Fruit fly (Drosophila melanogaster) whole organism, embryonic: Measurements from ENCODE around the gene CG15152.

Experiments used
- Antp ChIP-seq: fragments of 200-800 bp; sonication (Bioruptor generic); optimal IDR thresholded peaks from 3 replicates; lab custom pipeline; 2016; ENCODE audit warnings: missing biosample characterization, missing genetic modification characterization
- B-H1 ChIP-seq: fragments of 200-800 bp; sonication (Bioruptor generic); IDR thresholded peaks from 3 replicates; pipeline ENCODE4 v1.3.6; 2022; ENCODE audit warnings: missing biosample characterization, missing genetic modification characterization
- CG10654 ChIP-seq: fragments of 200-800 bp; sonication (Bioruptor generic); optimal IDR thresholded peaks from 2 replicates; lab custom pipeline; 2016; ENCODE audit warnings: missing biosample characterization, missing genetic modification characterization
- CG12219 ChIP-seq: fragments of 200-800 bp; sonication (Bioruptor generic); optimal IDR thresholded peaks from 3 replicates; lab custom pipeline; 2018; ENCODE audit warnings: missing biosample characterization, mild to moderate bottlenecking, missing genetic modification characterization
- CG1233 ChIP-seq: fragments of 200-800 bp; sonication (Bioruptor generic); optimal IDR thresholded peaks from 4 replicates; lab custom pipeline; 2018; ENCODE audit warnings: missing biosample characterization, mild to moderate bottlenecking, missing genetic modification characterization
- CG12769 ChIP-seq: fragments of 200-800 bp; sonication (Bioruptor generic); optimal IDR thresholded peaks from 2 replicates; lab custom pipeline; 2019; ENCODE audit warnings: missing biosample characterization, mild to moderate bottlenecking, missing genetic modification characterization, moderate library complexity
- CG13624 ChIP-seq: fragments of 200-800 bp; sonication (Bioruptor generic); optimal IDR thresholded peaks from 2 replicates; lab custom pipeline; 2016; ENCODE audit warnings: missing biosample characterization, missing genetic modification characterization
- CG14667 ChIP-seq: fragments of 200-800 bp; sonication (Bioruptor generic); IDR thresholded peaks from 2 replicates; pipeline ENCODE4 v1.3.6; 2022; ENCODE audit warnings: missing biosample characterization, missing genetic modification characterization
- CG18599 ChIP-seq: fragments of 200-800 bp; sonication (Bioruptor generic); optimal IDR thresholded peaks from 3 replicates; lab custom pipeline; 2017; ENCODE audit warnings: missing biosample characterization, missing genetic modification characterization, mild to moderate bottlenecking, moderate library complexity, missing genetic modification reagents
- CG2678 ChIP-seq: fragments of 200-800 bp; sonication (Bioruptor generic); optimal IDR thresholded peaks from 3 replicates; lab custom pipeline; 2019; ENCODE audit warnings: missing biosample characterization, mild to moderate bottlenecking, missing genetic modification characterization, moderate library complexity
- CG2712 ChIP-seq: fragments of 200-800 bp; optimal IDR thresholded peaks from 3 replicates; lab custom pipeline; 2019; ENCODE audit warnings: missing biosample characterization, mild to moderate bottlenecking, missing genetic modification characterization, moderate library complexity
- CG3163 ChIP-seq: fragments of 200-800 bp; sonication (Bioruptor generic); optimal IDR thresholded peaks from 3 replicates; lab custom pipeline; 2016; ENCODE audit warnings: missing biosample characterization, missing genetic modification characterization
- CG32767 ChIP-seq: fragments of 200-800 bp; sonication (Bioruptor generic); IDR thresholded peaks from 2 replicates; pipeline ENCODE4 v1.3.6; 2022; ENCODE audit warnings: missing biosample characterization, missing genetic modification characterization
- CG33557 ChIP-seq: fragments of 200-800 bp; sonication (Bioruptor generic); optimal IDR thresholded peaks from 2 replicates; lab custom pipeline; 2019; ENCODE audit warnings: missing biosample characterization, mild to moderate bottlenecking, missing genetic modification characterization, moderate library complexity
- CG34422 ChIP-seq: fragments of 200-800 bp; sonication (Bioruptor generic); IDR thresholded peaks from 3 replicates; pipeline ENCODE4 v1.3.6; 2022; ENCODE audit warnings: missing biosample characterization, missing genetic modification characterization
- CG4854 ChIP-seq: fragments of 200-800 bp; sonication (Bioruptor generic); optimal IDR thresholded peaks from 2 replicates; lab custom pipeline; 2016; ENCODE audit warnings: missing biosample characterization, missing genetic modification characterization, inconsistent platforms
- CG5953 ChIP-seq: fragments of 200-800 bp; sonication (Bioruptor generic); IDR thresholded peaks from 2 replicates; pipeline ENCODE4 v1.3.6; 2022; ENCODE audit warnings: missing biosample characterization, missing genetic modification characterization
- CG6654 ChIP-seq: fragments of 200-800 bp; sonication (Bioruptor generic); optimal IDR thresholded peaks from 2 replicates; lab custom pipeline; 2017; ENCODE audit warnings: missing biosample characterization, mild to moderate bottlenecking, missing genetic modification characterization
- CG7271 ChIP-seq: fragments of 200-800 bp; sonication (Bioruptor generic); optimal IDR thresholded peaks from 2 replicates; lab custom pipeline; 2018; ENCODE audit warnings: missing biosample characterization, mild to moderate bottlenecking, missing genetic modification characterization, moderate library complexity
- CG7556 ChIP-seq: fragments of 200-800 bp; sonication (Bioruptor generic); optimal IDR thresholded peaks from 2 replicates; lab custom pipeline; 2017; ENCODE audit warnings: missing biosample characterization, mild to moderate bottlenecking, missing genetic modification characterization
- CG7963 ChIP-seq: fragments of 200-800 bp; sonication (Bioruptor generic); IDR thresholded peaks from 3 replicates; pipeline ENCODE4 v1.3.6; 2022; ENCODE audit warnings: missing biosample characterization, missing genetic modification characterization; ENCODE audit not compliant: partially characterized antibody
- CG8359 ChIP-seq: fragments of 200-800 bp; sonication (Bioruptor generic); optimal IDR thresholded peaks from 2 replicates; lab custom pipeline; 2017; ENCODE audit warnings: missing biosample characterization, mild to moderate bottlenecking, missing genetic modification characterization, borderline replicate concordance
- CG8765 ChIP-seq: fragments of 200-800 bp; sonication (Bioruptor generic); IDR thresholded peaks from 2 replicates; pipeline ENCODE4 v1.3.6; 2022; ENCODE audit warnings: missing biosample characterization, missing genetic modification characterization
- CG9437 ChIP-seq: fragments of 200-800 bp; sonication (Bioruptor generic); optimal IDR thresholded peaks from 2 replicates; lab custom pipeline; 2018; ENCODE audit warnings: missing biosample characterization, mild to moderate bottlenecking, missing genetic modification characterization
- CG9932 ChIP-seq: fragments of 200-800 bp; sonication (Bioruptor generic); IDR thresholded peaks from 2 replicates; pipeline ENCODE4 v1.3.6; 2022; ENCODE audit warnings: missing biosample characterization, missing genetic modification characterization
- D19A ChIP-seq: fragments of 200-800 bp; optimal IDR thresholded peaks from 3 replicates; lab custom pipeline; 2019; ENCODE audit warnings: missing biosample characterization, mild to moderate bottlenecking, missing genetic modification characterization, moderate library complexity
- Dad ChIP-seq: fragments of 200-800 bp; sonication (Bioruptor generic); optimal IDR thresholded peaks from 3 replicates; lab custom pipeline; 2016; ENCODE audit warnings: missing biosample characterization, missing genetic modification characterization
- Eip74EF ChIP-seq, 2 experiments: fragments of 200-800 bp in 1 of 2; fragments of >200 bp in 1 of 2; sonication (Bioruptor generic) in 1 of 2; optimal IDR thresholded peaks; 2 replicates each; lab custom pipeline; 2017 to 2019; ENCODE audit warnings: missing biosample characterization in 2 of 2, missing genetic modification characterization in 2 of 2, mild to moderate bottlenecking in 1 of 2, moderate library complexity in 1 of 2
- Hey ChIP-seq: fragments of 200-800 bp; sonication (Bioruptor generic); optimal IDR thresholded peaks from 3 replicates; lab custom pipeline; 2018; ENCODE audit warnings: missing biosample characterization, mild to moderate bottlenecking, missing genetic modification characterization
- Lhr ChIP-seq: fragments of 200-800 bp; sonication (Bioruptor generic); optimal IDR thresholded peaks from 3 replicates; lab custom pipeline; 2017; ENCODE audit warnings: mild to moderate bottlenecking, missing biosample characterization, missing genetic modification reagents, missing genetic modification characterization
- Meics ChIP-seq: fragments of 200-800 bp; sonication (Bioruptor generic); optimal IDR thresholded peaks from 2 replicates; lab custom pipeline; 2017; ENCODE audit warnings: missing biosample characterization, mild to moderate bottlenecking, missing genetic modification characterization
- Ptx1 ChIP-seq: fragments of 200-800 bp; sonication (Bioruptor generic); IDR thresholded peaks from 2 replicates; pipeline ENCODE4 v1.3.6; 2022; ENCODE audit warnings: missing biosample characterization, missing genetic modification characterization
- YL-1 ChIP-seq: fragments of 200-800 bp; sonication (Bioruptor generic); optimal IDR thresholded peaks from 3 replicates; lab custom pipeline; 2017; ENCODE audit warnings: missing biosample characterization, mild to moderate bottlenecking, missing genetic modification characterization
- cas ChIP-seq: fragments of 200-800 bp; sonication (Bioruptor generic); IDR thresholded peaks from 2 replicates; pipeline ENCODE4 v1.3.6; 2022; ENCODE audit warnings: missing biosample characterization, missing genetic modification characterization
- cato ChIP-seq: fragments of 200-800 bp; sonication (Bioruptor generic); optimal IDR thresholded peaks from 2 replicates; lab custom pipeline; 2016; ENCODE audit warnings: missing biosample characterization, missing genetic modification characterization, borderline replicate concordance
- ewg ChIP-seq: fragments of 200-800 bp; sonication (Bioruptor generic); optimal IDR thresholded peaks from 3 replicates; lab custom pipeline; 2017; ENCODE audit warnings: mild to moderate bottlenecking, missing biosample characterization, missing genetic modification reagents, missing genetic modification characterization
- grn ChIP-seq: fragments of 200-800 bp; sonication (Bioruptor generic); optimal IDR thresholded peaks from 3 replicates; lab custom pipeline; 2017; ENCODE audit warnings: missing biosample characterization, missing genetic modification characterization
- inv ChIP-seq: fragments of 200-800 bp; sonication (Bioruptor generic); IDR thresholded peaks from 2 replicates; pipeline ENCODE4 v1.3.6; 2022; ENCODE audit warnings: missing biosample characterization, missing genetic modification characterization; ENCODE audit not compliant: partially characterized antibody
- klu ChIP-seq: fragments of 200-800 bp; sonication (Bioruptor generic); IDR thresholded peaks from 2 replicates; pipeline ENCODE4 v1.3.6; 2022; ENCODE audit warnings: missing biosample characterization, missing genetic modification characterization
- lmd ChIP-seq: fragments of 200-800 bp; sonication (Bioruptor generic); IDR thresholded peaks from 2 replicates; pipeline ENCODE4 v1.3.6; 2022; ENCODE audit warnings: missing biosample characterization, missing genetic modification characterization
- otp ChIP-seq: fragments of 200-800 bp; sonication (Bioruptor generic); IDR thresholded peaks from 3 replicates; pipeline ENCODE4, ENCODE4 v1.3.6; 2022; ENCODE audit warnings: missing biosample characterization, missing genetic modification characterization
- repo ChIP-seq: fragments of 200-800 bp; sonication (Bioruptor generic); optimal IDR thresholded peaks from 2 replicates; lab custom pipeline; 2016; ENCODE audit warnings: missing biosample characterization, missing genetic modification characterization
- scrt ChIP-seq: fragments of 200-800 bp; sonication (Bioruptor generic); optimal IDR thresholded peaks from 2 replicates; lab custom pipeline; 2018; ENCODE audit warnings: missing biosample characterization, mild to moderate bottlenecking, missing genetic modification characterization, moderate library complexity
- slbo ChIP-seq: fragments of 200-800 bp; sonication (Bioruptor generic); IDR thresholded peaks from 2 replicates; pipeline ENCODE4 v1.3.6; 2022; ENCODE audit warnings: missing biosample characterization, missing genetic modification characterization
- sr ChIP-seq: fragments of 200-800 bp; sonication (Bioruptor generic); IDR thresholded peaks from 3 replicates; pipeline ENCODE4 v1.3.6; 2022; ENCODE audit warnings: missing biosample characterization, missing genetic modification characterization
- toy ChIP-seq: fragments of 200-800 bp; sonication (Bioruptor generic); IDR thresholded peaks from 2 replicates; pipeline ENCODE4 v1.3.6; 2022; ENCODE audit warnings: missing biosample characterization, missing genetic modification characterization
- trh ChIP-seq: fragments of 200-800 bp; sonication (Bioruptor generic); optimal IDR thresholded peaks from 2 replicates; lab custom pipeline; 2016; ENCODE audit warnings: missing biosample characterization, missing genetic modification characterization
- vfl ChIP-seq: fragments of 200-800 bp; sonication (Bioruptor generic); optimal IDR thresholded peaks from 2 replicates; lab custom pipeline; 2016; ENCODE audit warnings: missing biosample characterization, missing genetic modification characterization

The CG15152 gene

DNA sequence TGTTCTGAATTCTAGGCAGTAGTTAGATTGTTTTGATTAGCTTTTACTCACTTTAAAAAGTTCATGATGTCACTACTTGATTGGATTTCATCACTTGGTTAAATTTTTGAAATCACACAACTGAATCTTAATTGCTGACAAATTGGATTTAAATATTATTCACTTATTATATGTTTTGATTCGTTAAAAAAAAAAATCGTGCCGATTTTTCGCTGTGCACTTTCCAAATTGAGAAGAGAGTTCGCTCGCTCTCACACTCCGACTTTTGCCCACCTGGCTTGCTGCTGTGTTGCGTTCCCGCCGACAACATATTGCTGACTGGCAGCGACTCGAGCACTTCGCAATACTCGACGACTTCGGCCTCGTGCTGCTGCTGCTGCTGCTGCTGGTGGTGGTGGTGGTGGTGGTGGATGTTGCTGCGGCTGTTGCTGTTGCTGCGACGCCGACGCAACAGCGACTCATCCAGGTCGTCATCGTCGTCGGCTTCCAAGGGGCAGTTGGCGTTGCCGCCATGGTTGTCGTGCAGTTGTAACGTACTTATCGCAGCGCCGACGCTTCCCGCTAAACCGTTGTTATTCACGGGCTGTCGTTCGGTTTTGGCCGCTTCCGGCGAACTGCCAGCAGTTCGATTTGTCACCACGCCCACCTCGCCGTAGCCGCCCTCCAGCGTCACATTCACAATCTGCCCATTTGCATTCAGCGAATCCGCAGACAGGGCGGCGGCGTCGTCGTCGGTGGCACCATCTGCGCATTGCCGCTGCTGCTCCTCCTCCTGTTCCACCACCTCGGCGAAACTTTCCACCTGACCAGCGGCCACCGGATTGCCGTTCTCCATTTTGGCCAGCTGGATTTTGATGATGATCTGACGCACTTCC, 27.4 kb downstream of the CG15152 start (continued):
- TF ChIP-seq klu (GFP tag; lab: Robert Waterston, UW) (peak; percentile 29; the same call in 1 of the 2 replicates), CG2712 (peak; percentile 68), CG12769 (peak; percentile 68), CG6654 (GFP tag; lab: Kevin White, UChicago) (peak; percentile 43), CG12219 (GFP tag; lab: Kevin White, UChicago) (peak; percentile 42), CG8359 (GFP tag; lab: Kevin White, UChicago) (peak; percentile 17), CG10654 (GFP tag; lab: Kevin White, UChicago) (peak; percentile 62), trh (no peak), CG2678 (tag; lab: Kevin White, UChicago) (peak; percentile 80), CG4854 (no peak), Eip74EF (GFP tag; optimal IDR thresholded peaks at IDR 0.05; lab: Kevin White, UChicago) (peak in 1 of 2 experiments; percentile 41), cas (peak; percentile 58), grn (GFP tag; lab: Kevin White, UChicago) (peak; percentile 0), CG7271 (tag; lab: Kevin White, UChicago) (no peak), sr (no peak), vfl (GFP tag; lab: Kevin White, UChicago) (peak; percentile 48), YL-1 (GFP tag; lab: Kevin White, UChicago) (no peak), CG3163 (GFP tag; lab: Kevin White, UChicago) (peak; percentile 11), CG34422 (GFP tag; lab: Robert Waterston, UW) (peak; percentile 38; the same call in 2 of the 3 replicates), Meics (peak; percentile 70), CG9932 (GFP tag; lab: Robert Waterston, UW) (0 out of 2 replicates have a peak, but pooled peaks have one; percentile 34), repo (GFP tag; lab: Kevin White, UChicago) (no peak), CG33557 (no peak), ewg (GFP tag; lab: Kevin White, UChicago) (peak; percentile 50), lmd (GFP tag; lab: Robert Waterston, UW) (peak; percentile 54), B-H1 (GFP tag; lab: Robert Waterston, UW) (peak; percentile 58; the same call in 2 of the 3 replicates), CG8765 (no peak), inv (GFP tag; lab: Robert Waterston, UW) (no peak), Antp (GFP tag; lab: Kevin White, UChicago) (peak; percentile 3), CG7963 (no peak), Dad (no peak), CG13624 (GFP tag; lab: Kevin White, UChicago) (peak; percentile 23), CG5953 (GFP tag; lab: Robert Waterston, UW) (0 out of 2 replicates have a peak, but pooled peaks have one; percentile 12), toy (GFP tag; lab: Robert Waterston, UW) (no peak), CG18599 (GFP tag; lab: Kevin White, UChicago) (peak; percentile 63), scrt (peak; percentile 64), CG1233 (GFP tag; lab: Kevin White, UChicago) (peak; percentile 19), CG9437 (GFP tag; lab: Kevin White, UChicago) (peak; percentile 63), D19A (peak; percentile 31), CG32767 (GFP tag; lab: Robert Waterston, UW) (peak; percentile 60; the same call in 1 of the 2 replicates), Ptx1 (GFP tag; lab: Robert Waterston, UW) (peak; percentile 38; the same call in 1 of the 2 replicates), otp (GFP tag; lab: Robert Waterston, UW) (no peak; the same call in 2 of the 3 replicates), slbo (GFP tag; lab: Robert Waterston, UW) (peak; percentile 71), Hey (tag; lab: Kevin White, UChicago) (peak; percentile 9), cato (GFP tag; lab: Kevin White, UChicago) (peak; percentile 59), CG14667 (GFP tag; lab: Robert Waterston, UW) (no peak), Lhr (no peak), CG7556 (peak; percentile 79)
